Fruit fly (Drosophila melanogaster) whole organism, embryonic: ENCODE results near the gene Chchd2.

ENCODE experiments used
- CG11695 ChIP-seq: fragments of 200-800 bp; sonication (Bioruptor generic); IDR thresholded peaks from 3 replicates; pipeline ENCODE4 v1.3.6; 2022; ENCODE audit warnings: missing biosample characterization, missing genetic modification characterization
- CG4360 ChIP-seq: fragments of 200-800 bp; sonication (Bioruptor generic); IDR thresholded peaks from 2 replicates; pipeline ENCODE4 v1.3.6; 2022; ENCODE audit warnings: missing biosample characterization, missing genetic modification characterization
- CG5180 ChIP-seq: fragments of 200-800 bp; sonication (Bioruptor generic); optimal IDR thresholded peaks from 3 replicates; lab custom pipeline; 2017; ENCODE audit warnings: missing biosample characterization, missing genetic modification characterization, mild to moderate bottlenecking, moderate library complexity, missing genetic modification reagents
- Dad ChIP-seq: fragments of 200-800 bp; sonication (Bioruptor generic); optimal IDR thresholded peaks from 3 replicates; lab custom pipeline; 2016; ENCODE audit warnings: missing biosample characterization, missing genetic modification characterization
- Hr3 ChIP-seq: fragments of 200-800 bp; sonication (Bioruptor generic); optimal IDR thresholded peaks from 3 replicates; lab custom pipeline; 2016; ENCODE audit warnings: missing biosample characterization, missing genetic modification characterization
- NC2β ChIP-seq: fragments of 200-800 bp; sonication (Bioruptor generic); optimal IDR thresholded peaks from 2 replicates; lab custom pipeline; 2016; ENCODE audit warnings: missing biosample characterization, missing genetic modification characterization
- Optix ChIP-seq: fragments of 200-800 bp; sonication (Bioruptor generic); IDR thresholded peaks from 3 replicates; pipeline ENCODE4 v1.3.6; 2022; ENCODE audit warnings: missing biosample characterization, missing genetic modification characterization
- eve ChIP-seq, 2 experiments: fragments of >200 bp; optimal IDR thresholded peaks; 2 replicates each; lab custom pipeline; 2017; ENCODE audit warnings: missing biosample characterization in 2 of 2, missing genetic modification characterization in 2 of 2
- ro ChIP-seq: fragments of 200-800 bp; sonication (Bioruptor generic); IDR thresholded peaks from 2 replicates; pipeline ENCODE4 v1.3.6; 2022; ENCODE audit warnings: missing biosample characterization, missing genetic modification characterization
- tap ChIP-seq: fragments of 200-800 bp; optimal IDR thresholded peaks from 3 replicates; lab custom pipeline; 2019; ENCODE audit warnings: missing biosample characterization, mild to moderate bottlenecking, missing genetic modification characterization, moderate library complexity

DNA sequence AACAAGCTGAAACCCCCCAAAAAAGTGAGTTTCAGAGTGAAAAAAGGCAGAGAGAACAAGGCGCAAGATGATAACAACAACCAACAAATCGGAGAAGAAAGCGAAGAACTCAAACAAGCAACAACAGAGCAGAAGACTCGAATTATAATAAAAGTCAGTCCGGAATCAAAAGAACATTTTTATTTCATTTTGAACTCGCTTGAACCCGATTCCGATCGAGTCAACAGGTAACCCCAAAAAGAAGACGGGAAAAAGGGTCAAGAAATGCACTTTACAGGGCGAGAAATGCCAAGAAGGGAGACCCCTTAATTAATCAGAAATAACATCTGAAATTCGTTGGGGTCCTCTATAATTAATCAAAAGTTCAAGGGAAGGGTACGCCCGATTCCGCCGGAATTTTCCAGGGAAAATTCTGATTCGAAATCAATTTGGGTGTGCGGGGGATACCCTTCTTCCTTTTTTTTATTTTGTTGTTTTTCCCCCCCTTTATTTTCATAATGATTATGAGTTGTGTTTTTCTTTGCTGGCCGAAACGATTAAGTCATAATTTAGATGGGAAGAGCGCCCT is 13.7 kb downstream of the Chchd2 start:
- TF ChIP-seq CG4360 = no peak
- TF ChIP-seq tap (tag; lab: Kevin White, UChicago) = no peak
- TF ChIP-seq Hr3 (GFP tag; lab: Kevin White, UChicago) = no peak
- TF ChIP-seq ro (GFP tag; lab: Robert Waterston, UW) = no peak
- TF ChIP-seq Optix (GFP tag; lab: Robert Waterston, UW) = no peak
- no peak for TF ChIP-seq Dad (GFP tag; lab: Kevin White, UChicago)
- TF ChIP-seq CG5180 = no peak
- TF ChIP-seq NC2β (GFP tag; lab: Kevin White, UChicago) = no peak
- TF ChIP-seq CG11695 (GFP tag; lab: Robert Waterston, UW) = no peak
- TF ChIP-seq eve (GFP tag; optimal IDR thresholded peaks at IDR 0.05; lab: Kevin White, UChicago) = no peak
